Fruit fly (Drosophila melanogaster): ENCODE results near the gene srw.

The srw gene

dm6 chr3L:4263502-4263901 lies 19.8 kb downstream of the srw start, which contains the start of gene CG1273:
Gene CG1273 (plus strand): TSS chr3L:4263719.
- peak; percentile 67 for TF ChIP-seq sens (GFP tag)
- TF ChIP-seq sens-2 (GFP tag; IDR thresholded peaks at IDR 0.05) = no peak
- TF ChIP-seq inv (GFP tag; IDR thresholded peaks at IDR 0.05; ENCODE audit: partially characterized antibody) = no peak
- no peak for TF ChIP-seq ab (GFP tag; optimal IDR thresholded peaks at IDR 0.05)
- no peak for TF ChIP-seq CG6854 (GFP tag; optimal IDR thresholded peaks at IDR 0.05)
- TF ChIP-seq zen (tag; optimal IDR thresholded peaks at IDR 0.05) = no peak
- no peak for TF ChIP-seq CG17912 (GFP tag; optimal IDR thresholded peaks at IDR 0.05)
- no peak for TF ChIP-seq CG12942 (GFP tag; optimal IDR thresholded peaks at IDR 0.05)
- TF ChIP-seq jing (GFP tag; optimal IDR thresholded peaks at IDR 0.05) = no peak
- no peak for TF ChIP-seq wor (GFP tag; IDR thresholded peaks at IDR 0.05)
- TF ChIP-seq ara (GFP tag; IDR thresholded peaks at IDR 0.05) = peak; percentile 48; the same call in 1 of the 2 replicates
- no peak for TF ChIP-seq grn (GFP tag; optimal IDR thresholded peaks at IDR 0.05)
- TF ChIP-seq CG10462 (GFP tag; optimal IDR thresholded peaks at IDR 0.05) = peak; percentile 27
- no peak for TF ChIP-seq CG17385 (GFP tag; optimal IDR thresholded peaks at IDR 0.05)
- TF ChIP-seq Deaf1 (tag; optimal IDR thresholded peaks at IDR 0.05) = no peak
- no peak for TF ChIP-seq hbn (GFP tag; IDR thresholded peaks at IDR 0.05; ENCODE audit: partially characterized antibody)
- peak; percentile 15; the same call in 1 of the 2 replicates for TF ChIP-seq bbx (GFP tag; IDR thresholded peaks at IDR 0.05; ENCODE audit: partially characterized antibody)
- TF ChIP-seq Trl (optimal IDR thresholded peaks at IDR 0.05) = peak in 1 of 2 experiments; percentile 64
- TF ChIP-seq Trl (GFP tag; optimal IDR thresholded peaks at IDR 0.05) = no peak
- TF ChIP-seq Ravus (GFP tag; IDR thresholded peaks at IDR 0.05) = no peak
- no peak for TF ChIP-seq B-H2 (GFP tag; optimal IDR thresholded peaks at IDR 0.05)
- TF ChIP-seq zfh1 (GFP tag; IDR thresholded peaks at IDR 0.05) = no peak
- TF ChIP-seq dpn (GFP tag; optimal IDR thresholded peaks at IDR 0.05) = no peak
- TF ChIP-seq CG11723 (GFP tag; optimal IDR thresholded peaks at IDR 0.05) = no peak
- TF ChIP-seq Vsx1 (GFP tag; optimal IDR thresholded peaks at IDR 0.05) = no peak
- peak; percentile 47; the same call in 1 of the 3 replicates for TF ChIP-seq CG6791 (GFP tag; IDR thresholded peaks at IDR 0.05; ENCODE audit: partially characterized antibody)
- 0 out of 3 replicates have a peak, but pooled peaks have one; percentile 36 for TF ChIP-seq Opbp (GFP tag; IDR thresholded peaks at IDR 0.05; ENCODE audit: partially characterized antibody)
- no peak for TF ChIP-seq tup (GFP tag; optimal IDR thresholded peaks at IDR 0.05)
- no peak for TF ChIP-seq CG12104 (GFP tag; optimal IDR thresholded peaks at IDR 0.05)
- TF ChIP-seq CG13296 (GFP tag; optimal IDR thresholded peaks at IDR 0.05) = no peak
- TF ChIP-seq CG3407 (GFP tag; optimal IDR thresholded peaks at IDR 0.05) = no peak
- no peak for TF ChIP-seq insv (GFP tag; optimal IDR thresholded peaks at IDR 0.05)
- TF ChIP-seq pnt (GFP tag; optimal IDR thresholded peaks at IDR 0.05) = no peak
- TF ChIP-seq sug (tag; optimal IDR thresholded peaks at IDR 0.05) = peak; percentile 16
- TF ChIP-seq CG8924 (tag; optimal IDR thresholded peaks at IDR 0.05) = no peak
- TF ChIP-seq Xbp1 (GFP tag; optimal IDR thresholded peaks at IDR 0.05) = no peak
- TF ChIP-seq chm (GFP tag; IDR thresholded peaks at IDR 0.05) = peak; percentile 46; the same call in 1 of the 2 replicates
- TF ChIP-seq Xrp1 (GFP tag; IDR thresholded peaks at IDR 0.05) = 0 out of 2 replicates have a peak, but pooled peaks have one; percentile 6
- TF ChIP-seq HLHmδ (GFP tag; optimal IDR thresholded peaks at IDR 0.05) = peak; percentile 15
- TF ChIP-seq sd (tag; optimal IDR thresholded peaks at IDR 0.05) = no peak
- TF ChIP-seq Blimp-1 (GFP tag; optimal IDR thresholded peaks at IDR 0.05) = peak; percentile 76
- TF ChIP-seq ase (GFP tag; IDR thresholded peaks at IDR 0.05) = no peak
- TF ChIP-seq nau (GFP tag; optimal IDR thresholded peaks at IDR 0.05) = no peak
- TF ChIP-seq Six4 (GFP tag; optimal IDR thresholded peaks at IDR 0.05) = no peak
- TF ChIP-seq CG9609 (GFP tag; optimal IDR thresholded peaks at IDR 0.05) = no peak
- TF ChIP-seq CG32772 (GFP tag; IDR thresholded peaks at IDR 0.05) = no peak
- TF ChIP-seq HLH54F (GFP tag; optimal IDR thresholded peaks at IDR 0.05) = no peak
- no peak for TF ChIP-seq fru (optimal IDR thresholded peaks at IDR 0.05)
- peak; percentile 67 for TF ChIP-seq CG3163 (GFP tag; optimal IDR thresholded peaks at IDR 0.05)
- no peak for TF ChIP-seq MTF-1 (GFP tag; optimal IDR thresholded peaks at IDR 0.05; ENCODE audit: borderline replicate concordance)
- TF ChIP-seq tio (GFP tag; optimal IDR thresholded peaks at IDR 0.05) = no peak
- no peak for TF ChIP-seq CG4424 (GFP tag; optimal IDR thresholded peaks at IDR 0.05)
